Fruit fly (Drosophila melanogaster) whole organism, prepupa: ENCODE measurements around the gene kon.

ENCODE experiments used
- CG16779 ChIP-seq: fragments of 200-800 bp; sonication (Bioruptor generic); optimal IDR thresholded peaks from 3 replicates; lab custom pipeline; 2017; ENCODE audit warnings: missing biosample characterization, mild to moderate bottlenecking, missing genetic modification characterization
- CG31627 ChIP-seq: fragments of 200-800 bp; sonication (Bioruptor generic); optimal IDR thresholded peaks from 3 replicates; lab custom pipeline; 2016; ENCODE audit warnings: missing biosample characterization, missing genetic modification characterization
- CG9139 ChIP-seq: fragments of 200-800 bp; sonication (Bioruptor generic); optimal IDR thresholded peaks from 3 replicates; lab custom pipeline; 2017; ENCODE audit warnings: missing biosample characterization, mild to moderate bottlenecking, missing genetic modification characterization
- Ets96B ChIP-seq: fragments of 200-800 bp; optimal IDR thresholded peaks from 2 replicates; lab custom pipeline; 2019; ENCODE audit warnings: missing biosample characterization, mild to moderate bottlenecking, missing genetic modification characterization, moderate library complexity
- Hr4 ChIP-seq: fragments of 200-800 bp; sonication (Bioruptor generic); optimal IDR thresholded peaks from 3 replicates; lab custom pipeline; 2016; ENCODE audit warnings: missing biosample characterization, missing genetic modification characterization
- Sox102F ChIP-seq: fragments of 200-800 bp; sonication (Bioruptor generic); optimal IDR thresholded peaks from 2 replicates; lab custom pipeline; 2016; ENCODE audit warnings: missing biosample characterization, mild to moderate bottlenecking, missing genetic modification characterization
- acj6 ChIP-seq: fragments of 200-800 bp; sonication (Bioruptor generic); optimal IDR thresholded peaks from 3 replicates; lab custom pipeline; 2016; ENCODE audit warnings: missing biosample characterization, missing genetic modification characterization
- eg ChIP-seq: fragments of 200-800 bp; sonication (Bioruptor generic); IDR thresholded peaks from 3 replicates; pipeline ENCODE4 v1.3.6; 2022; ENCODE audit warnings: missing biosample characterization, missing genetic modification characterization
- fd59A ChIP-seq: fragments of 200-800 bp; sonication (Bioruptor generic); optimal IDR thresholded peaks from 2 replicates; lab custom pipeline; 2017; ENCODE audit warnings: missing biosample characterization, mild to moderate bottlenecking, missing genetic modification characterization, missing genetic modification reagents

DNA sequence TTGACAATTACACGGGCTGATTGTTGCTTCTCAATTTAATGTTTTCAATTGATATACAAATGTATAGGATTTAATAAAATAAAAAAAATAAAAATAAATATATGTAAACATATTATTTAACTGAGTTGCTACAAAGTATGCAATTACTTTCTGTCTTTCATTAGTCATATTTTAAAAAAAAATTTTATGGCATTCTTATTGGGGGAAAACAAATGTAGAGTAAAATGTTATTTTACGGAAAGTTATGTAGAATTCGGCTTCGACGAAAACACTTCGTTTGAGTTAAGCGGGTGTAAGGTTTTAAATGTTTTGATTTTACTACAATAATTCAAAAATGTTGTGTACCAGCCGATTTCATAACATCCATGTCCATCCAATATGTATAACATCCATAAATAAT, 9.6 kb upstream of the kon start:
- TF ChIP-seq CG31627 (GFP tag; lab: Kevin White, UChicago): no peak
- no peak for TF ChIP-seq fd59A (GFP tag; lab: Kevin White, UChicago)
- TF ChIP-seq Hr4 (GFP tag; lab: Kevin White, UChicago): no peak
- no peak for TF ChIP-seq Ets96B (tag; lab: Kevin White, UChicago)
- no peak for TF ChIP-seq eg (GFP tag; lab: Robert Waterston, UW)
- no peak for TF ChIP-seq acj6
- no peak for TF ChIP-seq Sox102F
- TF ChIP-seq CG16779 (tag; lab: Kevin White, UChicago): no peak
- no peak for TF ChIP-seq CG9139
